Fruit fly (Drosophila melanogaster): ENCODE measurements around the gene Or85f.
A peak's percentile ranks its signal among the peaks of the same experiment; 100 is the strongest.

Gene Or85f

DNA sequence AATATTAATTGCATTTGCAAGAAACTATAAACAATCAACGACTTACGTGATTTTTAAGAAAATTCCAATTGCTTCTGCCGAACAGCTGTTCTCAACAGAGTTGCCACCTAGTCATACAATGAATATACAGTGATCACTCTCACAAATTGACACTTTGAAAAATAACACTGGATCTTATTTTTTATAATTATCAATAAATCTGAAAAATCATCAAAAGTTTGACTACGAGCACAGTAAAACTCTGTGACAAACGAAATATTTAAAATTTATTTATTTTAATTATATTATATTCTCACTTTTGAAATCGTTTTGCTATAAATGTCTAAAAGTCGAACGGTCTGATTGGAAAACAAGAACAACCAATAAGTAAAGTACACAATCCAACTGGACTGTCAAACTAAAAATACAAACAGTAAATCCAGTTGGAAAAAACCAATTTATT is 2.0 kb downstream of the Or85f start, which contains the start of gene CG34117 (continued):
- TF ChIP-seq CG14014 (GFP tag; IDR thresholded peaks at IDR 0.05) = peak; percentile 83
- TF ChIP-seq Doc3 (GFP tag; IDR thresholded peaks at IDR 0.05; ENCODE audit: partially characterized antibody) = no peak
- peak; percentile 78 for TF ChIP-seq CG14667 (GFP tag; IDR thresholded peaks at IDR 0.05)
- peak; percentile 66 for TF ChIP-seq CG1603 (tag; optimal IDR thresholded peaks at IDR 0.05)
- TF ChIP-seq CG2120 (GFP tag; optimal IDR thresholded peaks at IDR 0.05) = peak; percentile 87
- TF ChIP-seq ind (GFP tag; optimal IDR thresholded peaks at IDR 0.05) = peak; percentile 87
- peak; percentile 64 for TF ChIP-seq vfl (GFP tag; optimal IDR thresholded peaks at IDR 0.05)
- peak; percentile 71; the same call in 1 of the 2 replicates for TF ChIP-seq CG4730 (GFP tag; IDR thresholded peaks at IDR 0.05)
- TF ChIP-seq CG16815 (GFP tag; optimal IDR thresholded peaks at IDR 0.05) = peak; percentile 58
- TF ChIP-seq CG16813 (GFP tag; IDR thresholded peaks at IDR 0.05; ENCODE audit: partially characterized antibody) = no peak
- peak; percentile 2 for TF ChIP-seq CTCF (GFP tag; optimal IDR thresholded peaks at IDR 0.05)
- TF ChIP-seq pb (GFP tag; optimal IDR thresholded peaks at IDR 0.05) = no peak
- peak; percentile 71 for TF ChIP-seq caup (GFP tag; optimal IDR thresholded peaks at IDR 0.05; ENCODE audit: severe bottlenecking)
- TF ChIP-seq chn (GFP tag; optimal IDR thresholded peaks at IDR 0.05) = peak; percentile 38
- TF ChIP-seq corto (GFP tag; optimal IDR thresholded peaks at IDR 0.05) = no peak
- TF ChIP-seq Hand (GFP tag; optimal IDR thresholded peaks at IDR 0.05) = peak; percentile 67
- TF ChIP-seq Dip2 (GFP tag; IDR thresholded peaks at IDR 0.05) = no peak
- TF ChIP-seq nmo (GFP tag; optimal IDR thresholded peaks at IDR 0.05) = peak; percentile 79
- peak; percentile 80; the same call in 2 of the 3 replicates for TF ChIP-seq CG11695 (GFP tag; IDR thresholded peaks at IDR 0.05)
- peak; percentile 74 for TF ChIP-seq al (GFP tag; IDR thresholded peaks at IDR 0.05)
- peak; percentile 77 for TF ChIP-seq CG17568 (GFP tag; optimal IDR thresholded peaks at IDR 0.05)
- no peak for TF ChIP-seq CG7963 (GFP tag; IDR thresholded peaks at IDR 0.05; ENCODE audit: partially characterized antibody)
- TF ChIP-seq CG15073 (GFP tag; optimal IDR thresholded peaks at IDR 0.05) = peak; percentile 31
- TF ChIP-seq CG9797 (GFP tag; optimal IDR thresholded peaks at IDR 0.05) = no peak
- TF ChIP-seq hb (GFP tag; IDR thresholded peaks at IDR 0.05; ENCODE audit: partially characterized antibody) = no peak
- peak; percentile 13 for TF ChIP-seq CG17186 (GFP tag; optimal IDR thresholded peaks at IDR 0.05)
- TF ChIP-seq CG3065 (GFP tag; optimal IDR thresholded peaks at IDR 0.05) = peak; percentile 54
- TF ChIP-seq CG12769 (tag; optimal IDR thresholded peaks at IDR 0.05) = peak; percentile 68
- peak; percentile 21 for TF ChIP-seq crc (GFP tag; optimal IDR thresholded peaks at IDR 0.05)
- peak; percentile 52; the same call in 1 of the 2 replicates for TF ChIP-seq Taf1 (GFP tag; IDR thresholded peaks at IDR 0.05)
- peak; percentile 84 for TF ChIP-seq CG17361 (GFP tag; IDR thresholded peaks at IDR 0.05)
- peak; percentile 80 to 100 for TF ChIP-seq insv (GFP tag; optimal IDR thresholded peaks at IDR 0.05)
- peak; percentile 92 for TF ChIP-seq slbo (GFP tag; IDR thresholded peaks at IDR 0.05)
- peak; percentile 76 for TF ChIP-seq mam (GFP tag; optimal IDR thresholded peaks at IDR 0.05)
- TF ChIP-seq CG17912 (GFP tag; optimal IDR thresholded peaks at IDR 0.05) = peak; percentile 24
- no peak for TF ChIP-seq pros (GFP tag; optimal IDR thresholded peaks at IDR 0.05)
- TF ChIP-seq abd-A (tag; optimal IDR thresholded peaks at IDR 0.05) = peak; percentile 24
- TF ChIP-seq CG6654 (GFP tag; optimal IDR thresholded peaks at IDR 0.05) = no peak
- peak; percentile 56 for TF ChIP-seq ATbp (GFP tag; optimal IDR thresholded peaks at IDR 0.05)
- peak; percentile 52; the same call in 1 of the 2 replicates for TF ChIP-seq chm (GFP tag; IDR thresholded peaks at IDR 0.05)
- TF ChIP-seq ttk (GFP tag; IDR thresholded peaks at IDR 0.05) = peak; percentile 67
- peak; percentile 92 for TF ChIP-seq CG11456 (GFP tag; IDR thresholded peaks at IDR 0.05)
- TF ChIP-seq gcm2 (GFP tag; optimal IDR thresholded peaks at IDR 0.05) = no peak
- peak; percentile 39 for TF ChIP-seq nom (GFP tag; optimal IDR thresholded peaks at IDR 0.05)
- peak; percentile 84 for TF ChIP-seq CG12659 (GFP tag; optimal IDR thresholded peaks at IDR 0.05)
- TF ChIP-seq inv (GFP tag; IDR thresholded peaks at IDR 0.05; ENCODE audit: partially characterized antibody) = no peak
- peak; percentile 55 for TF ChIP-seq CG8944 (GFP tag; optimal IDR thresholded peaks at IDR 0.05)
- TF ChIP-seq CG32772 (GFP tag; IDR thresholded peaks at IDR 0.05) = peak; percentile 78
- peak; percentile 58 for TF ChIP-seq sqz (GFP tag; optimal IDR thresholded peaks at IDR 0.05)
- TF ChIP-seq Blimp-1 (GFP tag; optimal IDR thresholded peaks at IDR 0.05) = peak; percentile 76
- no peak for TF ChIP-seq Doc2 (GFP tag; IDR thresholded peaks at IDR 0.05)
